Fruit fly (Drosophila melanogaster) Kc167 (cell line): Measurements from ENCODE around the gene CG34290.

ENCODE experiments used
- h ChIP-seq: fragments of >200 bp; optimal IDR thresholded peaks from 3 replicates; lab custom pipeline; 2018; ENCODE audit warnings: missing external identifiers
- insv ChIP-seq: fragments of >200 bp; optimal IDR thresholded peaks from 3 replicates; lab custom pipeline; 2018; ENCODE audit warnings: missing external identifiers
- psq ChIP-seq: fragments of >200 bp; optimal IDR thresholded peaks from 2 replicates; lab custom pipeline; 2017; ENCODE audit warnings: missing external identifiers

- TF ChIP-seq insv (no peak), psq (lab: Kevin White, UChicago) (no peak), h (lab: Kevin White, UChicago) (no peak)
These were observed 8.9 kb upstream of the CG34290 start for dm6 chr3R:24298534-24298936.
